Worm (Caenorhabditis elegans) whole organism, early embryonic: ENCODE results near the gene mdt-11.

Experiments used
- B0310.2 ChIP-seq: sonication (generic microtip); optimal IDR thresholded peaks from 2 replicates; lab custom pipeline; 2016; ENCODE audit warnings: mild to moderate bottlenecking, missing genetic modification characterization, missing compliant biosample characterization
- F13C5.2 ChIP-seq: sonication (generic microtip); optimal IDR thresholded peaks from 2 replicates; lab custom pipeline; 2017; ENCODE audit warnings: mild to moderate bottlenecking, missing genetic modification characterization, inconsistent platforms, missing compliant biosample characterization
- aly-1 ChIP-seq: sonication (generic microtip); optimal IDR thresholded peaks from 2 replicates; lab custom pipeline; 2016; ENCODE audit warnings: missing genetic modification characterization, missing compliant biosample characterization
- ama-1 ChIP-seq: fragments of 150-350 bp; optimal IDR thresholded peaks from 2 replicates; lab custom pipeline; 2014
- ceh-13 ChIP-seq: fragments of 200-800 bp; sonication (Bioruptor generic); optimal IDR thresholded peaks from 2 replicates; lab custom pipeline; 2018; ENCODE audit warnings: mild to moderate bottlenecking, missing genetic modification characterization, missing compliant biosample characterization
- ceh-36 ChIP-seq: sonication (generic microtip); optimal IDR thresholded peaks from 2 replicates; lab custom pipeline; 2016; ENCODE audit warnings: missing genetic modification characterization, inconsistent platforms, missing compliant biosample characterization
- ets-7 ChIP-seq: sonication (generic microtip); optimal IDR thresholded peaks from 2 replicates; lab custom pipeline; 2016; ENCODE audit warnings: missing genotype, missing genetic modification characterization, missing compliant biosample characterization
- flt-1 ChIP-seq: fragments of 200-800 bp; sonication (Bioruptor generic); IDR thresholded peaks from 2 replicates; pipeline ENCODE4 v1.3.6; 2022; ENCODE audit warnings: missing genetic modification characterization, missing compliant biosample characterization
- hmbx-1 ChIP-seq: sonication (generic microtip); optimal IDR thresholded peaks from 2 replicates; lab custom pipeline; 2016; ENCODE audit warnings: mild to moderate bottlenecking, missing genetic modification characterization, missing compliant biosample characterization
- hmg-4 ChIP-seq: fragments of 200-800 bp; sonication (Bioruptor generic); optimal IDR thresholded peaks from 2 replicates; lab custom pipeline; 2018; ENCODE audit warnings: mild to moderate bottlenecking, missing genetic modification characterization, missing compliant biosample characterization
- hnd-1 ChIP-seq: sonication (generic microtip); optimal IDR thresholded peaks from 2 replicates; lab custom pipeline; 2016; ENCODE audit warnings: missing genetic modification characterization, missing compliant biosample characterization
- pes-1 ChIP-seq: fragments of 200-800 bp; sonication (Bioruptor generic); IDR thresholded peaks from 2 replicates; pipeline ENCODE4 v1.3.6; 2022; ENCODE audit warnings: missing genetic modification reagents, missing genetic modification characterization, missing compliant biosample characterization
- scrt-1 ChIP-seq: fragments of 200-800 bp; sonication (Bioruptor generic); IDR thresholded peaks from 2 replicates; pipeline ENCODE4 v1.3.6; 2022; ENCODE audit warnings: missing genetic modification characterization, missing compliant biosample characterization
- sea-1 ChIP-seq: fragments of 200-800 bp; sonication (Bioruptor generic); conservative IDR thresholded peaks from 2 replicates; pipeline ENCODE4 v1.3.6; 2022; ENCODE audit warnings: missing genetic modification characterization, missing compliant biosample characterization
- tbx-11 ChIP-seq: fragments of 200-800 bp; sonication (Bioruptor generic); IDR thresholded peaks from 2 replicates; pipeline ENCODE4 v1.3.6; 2022; ENCODE audit warnings: missing genetic modification characterization, missing compliant biosample characterization
- tbx-37 ChIP-seq: fragments of 200-800 bp; sonication (Bioruptor generic); conservative IDR thresholded peaks from 2 replicates; pipeline ENCODE4 v1.3.6; 2022; ENCODE audit warnings: missing genetic modification reagents, missing genetic modification characterization, missing compliant biosample characterization
- tra-4 ChIP-seq: sonication (generic microtip); optimal IDR thresholded peaks from 2 replicates; lab custom pipeline; 2017; ENCODE audit warnings: missing genetic modification characterization, missing compliant biosample characterization

mdt-11 gene

ce11 chrIII:5071509-5071908 is 50.5 kb downstream of the mdt-11 start, which contains the start of gene C45G9.12:
Gene C45G9.12, minus strand, starts transcription at chrIII:5071609.
- no peak for TF ChIP-seq pes-1 (GFP tag; lab: Robert Waterston, UW)
- TF ChIP-seq hmg-4 (GFP tag; lab: Kevin White, UChicago): no peak
- no peak for TF ChIP-seq hnd-1 (tag; lab: Kevin White, UChicago)
- TF ChIP-seq sea-1: no peak
- TF ChIP-seq tbx-37: no peak
- no peak for TF ChIP-seq B0310.2 (tag; lab: Kevin White, UChicago)
- no peak for TF ChIP-seq F13C5.2
- no peak for TF ChIP-seq flt-1 (GFP tag; lab: Robert Waterston, UW)
- TF ChIP-seq ama-1 (lab: Kevin White, UChicago): no peak
- no peak for TF ChIP-seq scrt-1 (GFP tag; lab: Robert Waterston, UW)
- TF ChIP-seq ceh-36 (tag; lab: Kevin White, UChicago): no peak
- no peak for TF ChIP-seq tra-4
- TF ChIP-seq aly-1 (tag; lab: Kevin White, UChicago): no peak
- TF ChIP-seq ets-7: no peak
- no peak for TF ChIP-seq tbx-11 (GFP tag; lab: Robert Waterston, UW)
- no peak for TF ChIP-seq hmbx-1 (tag; lab: Kevin White, UChicago)
- TF ChIP-seq ceh-13: no peak
